Fruit fly (Drosophila melanogaster) whole organism, embryonic: ENCODE results near the gene PIG-B.

Experiments used
- Asciz ChIP-seq: fragments of 200-800 bp; sonication (Bioruptor generic); optimal IDR thresholded peaks from 2 replicates; lab custom pipeline; 2017; ENCODE audit warnings: missing biosample characterization, mild to moderate bottlenecking, missing genetic modification characterization, missing genetic modification reagents
- CG10209 ChIP-seq: fragments of 200-800 bp; sonication (Bioruptor generic); optimal IDR thresholded peaks from 3 replicates; lab custom pipeline; 2017; ENCODE audit warnings: missing biosample characterization, mild to moderate bottlenecking, missing genetic modification characterization, missing genetic modification reagents
- CG11696 ChIP-seq: fragments of 200-800 bp; sonication (Bioruptor generic); IDR thresholded peaks from 2 replicates; pipeline ENCODE4 v1.3.6; 2022; ENCODE audit warnings: missing biosample characterization, missing genetic modification characterization
- CG12942 ChIP-seq: fragments of 200-800 bp; sonication (Bioruptor generic); optimal IDR thresholded peaks from 3 replicates; lab custom pipeline; 2016; ENCODE audit warnings: missing biosample characterization, missing genetic modification characterization
- CG14441 ChIP-seq: fragments of 200-800 bp; sonication (Bioruptor generic); IDR thresholded peaks from 2 replicates; pipeline ENCODE4 v1.3.6; 2022; ENCODE audit warnings: missing biosample characterization, missing genetic modification characterization
- CG15601 ChIP-seq: fragments of 200-800 bp; sonication (Bioruptor generic); optimal IDR thresholded peaks from 3 replicates; lab custom pipeline; 2019; ENCODE audit warnings: missing biosample characterization, mild to moderate bottlenecking, missing genetic modification characterization, moderate library complexity
- CG16779 ChIP-seq: fragments of 200-800 bp; sonication (Bioruptor generic); IDR thresholded peaks from 2 replicates; pipeline ENCODE4 v1.3.6; 2022; ENCODE audit warnings: missing biosample characterization, missing genetic modification characterization
- CG16815 ChIP-seq: fragments of 200-800 bp; sonication (Bioruptor generic); optimal IDR thresholded peaks from 3 replicates; lab custom pipeline; 2017; ENCODE audit warnings: missing biosample characterization, mild to moderate bottlenecking, missing genetic modification characterization
- CG17612 ChIP-seq: fragments of 200-800 bp; sonication (Bioruptor generic); IDR thresholded peaks from 2 replicates; pipeline ENCODE4 v1.3.6; 2022; ENCODE audit warnings: missing biosample characterization, missing genetic modification characterization
- CG17912 ChIP-seq: fragments of 200-800 bp; sonication (Bioruptor generic); optimal IDR thresholded peaks from 2 replicates; lab custom pipeline; 2018; ENCODE audit warnings: missing biosample characterization, mild to moderate bottlenecking, missing genetic modification characterization
- CG1832 ChIP-seq: fragments of 200-800 bp; sonication (Bioruptor generic); optimal IDR thresholded peaks from 2 replicates; lab custom pipeline; 2017; ENCODE audit warnings: missing biosample characterization, mild to moderate bottlenecking, missing genetic modification characterization, inconsistent platforms
- CG18619 ChIP-seq: fragments of 200-800 bp; sonication (Bioruptor generic); optimal IDR thresholded peaks from 3 replicates; lab custom pipeline; 2017; ENCODE audit warnings: missing biosample characterization, mild to moderate bottlenecking, missing genetic modification characterization
- CG2116 ChIP-seq: fragments of 200-800 bp; sonication (Bioruptor generic); optimal IDR thresholded peaks from 3 replicates; lab custom pipeline; 2018; ENCODE audit warnings: missing biosample characterization, mild to moderate bottlenecking, missing genetic modification characterization
- CG30431 ChIP-seq: fragments of 200-800 bp; sonication (Bioruptor generic); optimal IDR thresholded peaks from 2 replicates; lab custom pipeline; 2017; ENCODE audit warnings: missing biosample characterization, missing genetic modification characterization
- CG32767 ChIP-seq: fragments of 200-800 bp; sonication (Bioruptor generic); IDR thresholded peaks from 2 replicates; pipeline ENCODE4 v1.3.6; 2022; ENCODE audit warnings: missing biosample characterization, missing genetic modification characterization
- CG42726 ChIP-seq: fragments of 200-800 bp; sonication (Bioruptor generic); IDR thresholded peaks from 2 replicates; pipeline ENCODE4 v1.3.6; 2022; ENCODE audit warnings: missing biosample characterization, missing genetic modification characterization; ENCODE audit not compliant: partially characterized antibody
- CG6689 ChIP-seq: fragments of 200-800 bp; sonication (Bioruptor generic); IDR thresholded peaks from 2 replicates; pipeline ENCODE4 v1.3.6; 2022; ENCODE audit warnings: missing biosample characterization, missing genetic modification characterization
- Dfd ChIP-seq, 2 experiments: fragments of >200 bp; optimal IDR thresholded peaks; 2 replicates each; lab custom pipeline; 2017; ENCODE audit warnings: missing biosample characterization in 2 of 2, missing genetic modification characterization in 2 of 2
- Dref ChIP-seq: fragments of 200-800 bp; sonication (Bioruptor generic); IDR thresholded peaks from 2 replicates; pipeline ENCODE4 v1.3.6; 2022; ENCODE audit warnings: missing biosample characterization, missing genetic modification characterization
- Fer3 ChIP-seq: fragments of 200-800 bp; sonication (Bioruptor generic); optimal IDR thresholded peaks from 2 replicates; lab custom pipeline; 2018; ENCODE audit warnings: missing biosample characterization, mild to moderate bottlenecking, missing genetic modification characterization, moderate library complexity
- Gsc ChIP-seq: fragments of 200-800 bp; sonication (Bioruptor generic); IDR thresholded peaks from 2 replicates; pipeline ENCODE4 v1.3.6; 2022; ENCODE audit warnings: missing biosample characterization, missing genetic modification characterization
- Gug ChIP-seq: fragments of 200-800 bp; sonication (Bioruptor generic); IDR thresholded peaks from 4 replicates; pipeline ENCODE4 v1.3.6; 2022; ENCODE audit warnings: missing biosample characterization, missing genetic modification characterization
- Lhr ChIP-seq: fragments of 200-800 bp; sonication (Bioruptor generic); optimal IDR thresholded peaks from 3 replicates; lab custom pipeline; 2017; ENCODE audit warnings: mild to moderate bottlenecking, missing biosample characterization, missing genetic modification reagents, missing genetic modification characterization
- Meics ChIP-seq: fragments of 200-800 bp; sonication (Bioruptor generic); optimal IDR thresholded peaks from 2 replicates; lab custom pipeline; 2017; ENCODE audit warnings: missing biosample characterization, mild to moderate bottlenecking, missing genetic modification characterization
- Myb ChIP-seq: fragments of 200-800 bp; sonication (Bioruptor generic); optimal IDR thresholded peaks from 2 replicates; lab custom pipeline; 2016; ENCODE audit warnings: missing biosample characterization, missing genetic modification characterization
- Ptx1 ChIP-seq: fragments of 200-800 bp; sonication (Bioruptor generic); IDR thresholded peaks from 2 replicates; pipeline ENCODE4 v1.3.6; 2022; ENCODE audit warnings: missing biosample characterization, missing genetic modification characterization
- Sin3A ChIP-seq: fragments of >200 bp; optimal IDR thresholded peaks from 2 replicates; lab custom pipeline; 2018
- Sox100B ChIP-seq: fragments of 200-800 bp; sonication (Bioruptor generic); optimal IDR thresholded peaks from 3 replicates; lab custom pipeline; 2018; ENCODE audit warnings: missing biosample characterization, mild to moderate bottlenecking, missing genetic modification characterization
- Vsx1 ChIP-seq: fragments of 200-800 bp; sonication (Bioruptor generic); optimal IDR thresholded peaks from 2 replicates; lab custom pipeline; 2017; ENCODE audit warnings: missing biosample characterization, mild to moderate bottlenecking, missing genetic modification characterization, missing genetic modification reagents
- YL-1 ChIP-seq: fragments of 200-800 bp; sonication (Bioruptor generic); optimal IDR thresholded peaks from 3 replicates; lab custom pipeline; 2017; ENCODE audit warnings: missing biosample characterization, mild to moderate bottlenecking, missing genetic modification characterization
- ac ChIP-seq: fragments of 200-800 bp; sonication (Bioruptor generic); optimal IDR thresholded peaks from 3 replicates; lab custom pipeline; 2017; ENCODE audit warnings: missing biosample characterization, mild to moderate bottlenecking, missing genetic modification characterization
- cg ChIP-seq: fragments of 200-800 bp; sonication (Bioruptor generic); optimal IDR thresholded peaks from 3 replicates; lab custom pipeline; 2019; ENCODE audit warnings: missing biosample characterization, mild to moderate bottlenecking, missing genetic modification characterization, moderate library complexity
- crp ChIP-seq, 2 experiments: fragments of 200-800 bp; sonication (Bioruptor generic); optimal IDR thresholded peaks; 2 replicates in 1 of 2; 3 replicates in 1 of 2; lab custom pipeline; 2017; ENCODE audit warnings: missing biosample characterization in 2 of 2, missing genetic modification characterization in 2 of 2, mild to moderate bottlenecking in 1 of 2, moderate library complexity in 1 of 2
- dan ChIP-seq: fragments of 200-800 bp; sonication (Bioruptor generic); IDR thresholded peaks from 2 replicates; pipeline ENCODE4 v1.3.6; 2022; ENCODE audit warnings: missing biosample characterization, missing genetic modification characterization
- danr ChIP-seq: fragments of 200-800 bp; sonication (Bioruptor generic); IDR thresholded peaks from 2 replicates; pipeline ENCODE4 v1.3.6; 2022; ENCODE audit warnings: missing biosample characterization, missing genetic modification characterization
- dysf ChIP-seq: fragments of 200-800 bp; sonication (Bioruptor generic); IDR thresholded peaks from 3 replicates; pipeline ENCODE4 v1.3.6; 2022; ENCODE audit warnings: missing biosample characterization, missing genetic modification characterization
- ems ChIP-seq: fragments of 200-800 bp; sonication (Bioruptor generic); optimal IDR thresholded peaks from 3 replicates; lab custom pipeline; 2016; ENCODE audit warnings: missing biosample characterization, missing genetic modification characterization
- fd64A ChIP-seq: fragments of 200-800 bp; sonication (Bioruptor generic); optimal IDR thresholded peaks from 3 replicates; lab custom pipeline; 2018; ENCODE audit warnings: missing biosample characterization, mild to moderate bottlenecking, missing genetic modification characterization
- jigr1 ChIP-seq: fragments of 200-800 bp; sonication (Bioruptor generic); IDR thresholded peaks from 3 replicates; pipeline ENCODE4 v1.3.6; 2022; ENCODE audit warnings: missing biosample characterization, missing genetic modification characterization
- lilli ChIP-seq: fragments of 200-800 bp; sonication (Bioruptor generic); optimal IDR thresholded peaks from 3 replicates; lab custom pipeline; 2016; ENCODE audit warnings: missing biosample characterization, missing genetic modification characterization
- lmd ChIP-seq: fragments of 200-800 bp; sonication (Bioruptor generic); IDR thresholded peaks from 2 replicates; pipeline ENCODE4 v1.3.6; 2022; ENCODE audit warnings: missing biosample characterization, missing genetic modification characterization
- oc ChIP-seq: fragments of 200-800 bp; sonication (Bioruptor generic); optimal IDR thresholded peaks from 2 replicates; lab custom pipeline; 2018; ENCODE audit warnings: missing biosample characterization, mild to moderate bottlenecking, missing genetic modification characterization, moderate library complexity
- pfk ChIP-seq: fragments of 200-800 bp; sonication (Bioruptor generic); optimal IDR thresholded peaks from 2 replicates; lab custom pipeline; 2018; ENCODE audit warnings: missing biosample characterization, mild to moderate bottlenecking, missing genetic modification characterization, moderate library complexity
- pho ChIP-seq: fragments of 200-800 bp; sonication (Bioruptor generic); optimal IDR thresholded peaks from 2 replicates; lab custom pipeline; 2016; ENCODE audit warnings: missing biosample characterization, missing genetic modification characterization
- pita ChIP-seq: fragments of 200-800 bp; sonication (Bioruptor generic); optimal IDR thresholded peaks from 2 replicates; lab custom pipeline; 2017; ENCODE audit warnings: missing biosample characterization, mild to moderate bottlenecking, missing genetic modification characterization
- shn ChIP-seq: fragments of 200-800 bp; sonication (Bioruptor generic); optimal IDR thresholded peaks from 3 replicates; lab custom pipeline; 2016; ENCODE audit warnings: missing biosample characterization, missing genetic modification characterization
- sima ChIP-seq: fragments of 200-800 bp; sonication (Bioruptor generic); optimal IDR thresholded peaks from 2 replicates; lab custom pipeline; 2016; ENCODE audit warnings: missing biosample characterization, missing genetic modification characterization
- usp ChIP-seq: fragments of >200 bp; optimal IDR thresholded peaks from 2 replicates; lab custom pipeline; 2017; ENCODE audit warnings: missing biosample characterization, missing genetic modification characterization
- vnd ChIP-seq: fragments of 200-800 bp; sonication (Bioruptor generic); IDR thresholded peaks from 3 replicates; pipeline ENCODE4 v1.3.6; 2022; ENCODE audit warnings: missing biosample characterization, missing genetic modification characterization; ENCODE audit not compliant: partially characterized antibody
- wek ChIP-seq: fragments of 200-800 bp; sonication (Bioruptor generic); optimal IDR thresholded peaks from 3 replicates; lab custom pipeline; 2018; ENCODE audit warnings: missing biosample characterization, mild to moderate bottlenecking, missing genetic modification characterization, moderate library complexity

Gene PIG-B

dm6 chr3L:3785002-3785661 is 25.9 kb upstream of the PIG-B start (continued):
- TF ChIP-seq CG30431 (GFP tag; lab: Kevin White, UChicago) (peak; percentile 97), pita (GFP tag; lab: Kevin White, UChicago) (no peak), CG42726 (GFP tag; lab: Robert Waterston, UW) (no peak), CG14441 (peak; percentile 98), CG10209 (GFP tag; lab: Kevin White, UChicago) (peak; percentile 94), sima (GFP tag; lab: Kevin White, UChicago) (peak; percentile 61), CG32767 (GFP tag; lab: Robert Waterston, UW) (peak; percentile 94), Dref (GFP tag; lab: Robert Waterston, UW) (no peak), Lhr (GFP tag; lab: Kevin White, UChicago) (peak; percentile 88), fd64A (GFP tag; lab: Kevin White, UChicago) (peak; percentile 67), CG12942 (GFP tag; lab: Kevin White, UChicago) (peak; percentile 93), CG1832 (GFP tag; lab: Kevin White, UChicago) (peak; percentile 80), Fer3 (tag; lab: Kevin White, UChicago) (peak; percentile 77), ems (peak; percentile 90), ac (GFP tag; lab: Kevin White, UChicago) (peak; percentile 94), CG16815 (GFP tag; lab: Kevin White, UChicago) (peak; percentile 93), danr (GFP tag; lab: Robert Waterston, UW) (peak; percentile 90), Myb (peak; percentile 85), jigr1 (GFP tag; lab: Robert Waterston, UW) (peak; percentile 96), CG11696 (GFP tag; lab: Robert Waterston, UW) (peak; percentile 84), shn (peak; percentile 97), Asciz (peak; percentile 77), oc (tag; lab: Kevin White, UChicago) (peak; percentile 95), Ptx1 (GFP tag; lab: Robert Waterston, UW) (peak; percentile 98), CG17912 (no peak), pfk (GFP tag; lab: Kevin White, UChicago) (no peak), Sin3A (lab: Kevin White, UChicago) (no peak), lmd (GFP tag; lab: Robert Waterston, UW) (peak; percentile 97), vnd (GFP tag; lab: Robert Waterston, UW) (peak; percentile 42; the same call in 1 of the 3 replicates), Gsc (GFP tag; lab: Robert Waterston, UW) (peak; percentile 92), CG6689 (peak; percentile 97), Gug (GFP tag; lab: Robert Waterston, UW) (peak; percentile 97), lilli (GFP tag; lab: Kevin White, UChicago) (peak; percentile 95), CG15601 (tag; lab: Kevin White, UChicago) (peak; percentile 85), CG18619 (peak; percentile 91), Vsx1 (GFP tag; lab: Kevin White, UChicago) (peak; percentile 91), CG16779 (peak; percentile 81), Dfd (GFP tag; optimal IDR thresholded peaks at IDR 0.05; lab: Kevin White, UChicago) (no peak), wek (GFP tag; lab: Kevin White, UChicago) (peak; percentile 87), usp (GFP tag; lab: Kevin White, UChicago) (no peak), pho (GFP tag; lab: Kevin White, UChicago) (peak; percentile 90), CG17612 (GFP tag; lab: Robert Waterston, UW) (peak; percentile 91), cg (GFP tag; lab: Kevin White, UChicago) (no peak), Sox100B (GFP tag; lab: Kevin White, UChicago) (peak; percentile 72), CG2116 (peak; percentile 58), crp (GFP tag; optimal IDR thresholded peaks at IDR 0.05; lab: Kevin White, UChicago) (peak in 1 of 2 experiments; percentile 25), dan (GFP tag; lab: Robert Waterston, UW) (peak; percentile 95), dysf (peak; percentile 96), YL-1 (peak; percentile 52), Meics (GFP tag; lab: Kevin White, UChicago) (peak; percentile 81)
